Fruit fly (Drosophila melanogaster) whole organism, embryonic: ENCODE measurements around the gene CG16789.

Source experiments
- CG10274 ChIP-seq: fragments of 200-800 bp; sonication (Bioruptor generic); optimal IDR thresholded peaks from 3 replicates; lab custom pipeline; 2017; ENCODE audit warnings: missing biosample characterization, mild to moderate bottlenecking, missing genetic modification characterization
- CG10321 ChIP-seq: fragments of 200-800 bp; sonication (Bioruptor generic); IDR thresholded peaks from 2 replicates; pipeline ENCODE4 v1.3.6; 2022; ENCODE audit warnings: missing biosample characterization, missing genetic modification characterization
- CG10462 ChIP-seq: fragments of 200-800 bp; sonication (Bioruptor generic); optimal IDR thresholded peaks from 2 replicates; lab custom pipeline; 2016; ENCODE audit warnings: missing biosample characterization, missing genetic modification characterization
- CG12236 ChIP-seq: fragments of 200-800 bp; sonication (Bioruptor generic); optimal IDR thresholded peaks from 2 replicates; lab custom pipeline; 2016; ENCODE audit warnings: missing biosample characterization, missing genetic modification characterization
- CG13287 ChIP-seq: fragments of 200-800 bp; sonication (Bioruptor generic); IDR thresholded peaks from 2 replicates; pipeline ENCODE4 v1.3.6; 2022; ENCODE audit warnings: missing biosample characterization, missing genetic modification characterization; ENCODE audit not compliant: partially characterized antibody
- CG14667 ChIP-seq: fragments of 200-800 bp; sonication (Bioruptor generic); IDR thresholded peaks from 2 replicates; pipeline ENCODE4 v1.3.6; 2022; ENCODE audit warnings: missing biosample characterization, missing genetic modification characterization
- CG15601 ChIP-seq: fragments of 200-800 bp; sonication (Bioruptor generic); optimal IDR thresholded peaks from 3 replicates; lab custom pipeline; 2019; ENCODE audit warnings: missing biosample characterization, mild to moderate bottlenecking, missing genetic modification characterization, moderate library complexity
- CG17328 ChIP-seq: fragments of 200-800 bp; sonication (Bioruptor generic); IDR thresholded peaks from 2 replicates; pipeline ENCODE4 v1.3.6; 2022; ENCODE audit warnings: missing biosample characterization, missing genetic modification characterization
- CG18476 ChIP-seq: fragments of 200-800 bp; sonication (Bioruptor generic); optimal IDR thresholded peaks from 2 replicates; lab custom pipeline; 2016; ENCODE audit warnings: missing biosample characterization, mild to moderate bottlenecking, missing genetic modification characterization
- CG18764 ChIP-seq: fragments of 200-800 bp; sonication (Bioruptor generic); optimal IDR thresholded peaks from 3 replicates; lab custom pipeline; 2016; ENCODE audit warnings: missing biosample characterization, missing genetic modification characterization
- CG2712 ChIP-seq: fragments of 200-800 bp; optimal IDR thresholded peaks from 3 replicates; lab custom pipeline; 2019; ENCODE audit warnings: missing biosample characterization, mild to moderate bottlenecking, missing genetic modification characterization, moderate library complexity
- CG3065 ChIP-seq: fragments of 200-800 bp; sonication (Bioruptor generic); optimal IDR thresholded peaks from 2 replicates; lab custom pipeline; 2016; ENCODE audit warnings: missing biosample characterization, missing genetic modification characterization
- CG31441 ChIP-seq: fragments of 200-800 bp; sonication (Bioruptor generic); IDR thresholded peaks from 2 replicates; pipeline ENCODE4 v1.3.6; 2022; ENCODE audit warnings: missing biosample characterization, missing genetic modification characterization
- CG34224 ChIP-seq: fragments of 200-800 bp; sonication (Bioruptor generic); IDR thresholded peaks from 3 replicates; pipeline ENCODE4 v1.3.6; 2022; ENCODE audit warnings: missing biosample characterization, missing genetic modification characterization; ENCODE audit not compliant: partially characterized antibody
- CG6654 ChIP-seq: fragments of 200-800 bp; sonication (Bioruptor generic); optimal IDR thresholded peaks from 2 replicates; lab custom pipeline; 2017; ENCODE audit warnings: missing biosample characterization, mild to moderate bottlenecking, missing genetic modification characterization
- CG7357 ChIP-seq: fragments of 200-800 bp; sonication (Bioruptor generic); IDR thresholded peaks from 3 replicates; pipeline ENCODE4 v1.3.6; 2022; ENCODE audit warnings: missing biosample characterization, missing genetic modification characterization
- CG7839 ChIP-seq: fragments of 200-800 bp; sonication (Bioruptor generic); optimal IDR thresholded peaks from 3 replicates; lab custom pipeline; 2018; ENCODE audit warnings: missing biosample characterization, mild to moderate bottlenecking, missing genetic modification characterization, moderate library complexity
- CG9215 ChIP-seq: fragments of 200-800 bp; sonication (Bioruptor generic); IDR thresholded peaks from 2 replicates; pipeline ENCODE4 v1.3.6; 2022; ENCODE audit warnings: missing biosample characterization, missing genetic modification characterization
- CG9817 ChIP-seq: fragments of 200-800 bp; sonication (Bioruptor generic); optimal IDR thresholded peaks from 2 replicates; lab custom pipeline; 2018; ENCODE audit warnings: missing biosample characterization, mild to moderate bottlenecking, missing genetic modification characterization, moderate library complexity
- CTCF ChIP-seq: fragments of 200-800 bp; sonication (Bioruptor generic); optimal IDR thresholded peaks from 2 replicates; lab custom pipeline; 2017; ENCODE audit warnings: missing biosample characterization, mild to moderate bottlenecking, missing genetic modification characterization, moderate library complexity
- Deaf1 ChIP-seq: fragments of 200-800 bp; optimal IDR thresholded peaks from 3 replicates; lab custom pipeline; 2019; ENCODE audit warnings: missing biosample characterization, mild to moderate bottlenecking, missing genetic modification characterization, moderate library complexity
- E2f1 ChIP-seq: fragments of 200-800 bp; sonication (Bioruptor generic); IDR thresholded peaks from 2 replicates; pipeline ENCODE4 v1.3.6; 2022; ENCODE audit warnings: missing biosample characterization, missing genetic modification characterization
- Elba2 ChIP-seq: fragments of 200-800 bp; sonication (Bioruptor generic); optimal IDR thresholded peaks from 3 replicates; lab custom pipeline; 2016; ENCODE audit warnings: missing biosample characterization, missing genetic modification characterization
- HLH3B ChIP-seq: fragments of 200-800 bp; sonication (Bioruptor generic); IDR thresholded peaks from 2 replicates; pipeline ENCODE4 v1.3.6; 2022; ENCODE audit warnings: missing biosample characterization, missing genetic modification characterization
- Hmr ChIP-seq: fragments of 200-800 bp; sonication (Bioruptor generic); optimal IDR thresholded peaks from 3 replicates; lab custom pipeline; 2017; ENCODE audit warnings: mild to moderate bottlenecking, missing biosample characterization, missing genetic modification reagents, missing genetic modification characterization
- Kr ChIP-seq: fragments of 200-800 bp; sonication (Bioruptor generic); optimal IDR thresholded peaks from 2 replicates; lab custom pipeline; 2017; ENCODE audit warnings: missing biosample characterization, mild to moderate bottlenecking, missing genetic modification characterization
- MBD-R2 ChIP-seq: fragments of 200-800 bp; sonication (Bioruptor generic); IDR thresholded peaks from 2 replicates; pipeline ENCODE4 v1.3.6; 2022; ENCODE audit warnings: missing biosample characterization, missing genetic modification characterization
- Scr ChIP-seq: fragments of 200-800 bp; sonication (Bioruptor generic); IDR thresholded peaks from 2 replicates; pipeline ENCODE4 v1.3.6; 2022; ENCODE audit warnings: missing biosample characterization, missing genetic modification characterization; ENCODE audit not compliant: partially characterized antibody
- Sox100B ChIP-seq: fragments of 200-800 bp; sonication (Bioruptor generic); optimal IDR thresholded peaks from 3 replicates; lab custom pipeline; 2018; ENCODE audit warnings: missing biosample characterization, mild to moderate bottlenecking, missing genetic modification characterization
- Sry-β ChIP-seq: fragments of 200-800 bp; sonication (Bioruptor generic); optimal IDR thresholded peaks from 2 replicates; lab custom pipeline; 2018; ENCODE audit warnings: missing biosample characterization, mild to moderate bottlenecking, missing genetic modification characterization, moderate library complexity
- bsh ChIP-seq, 2 experiments: fragments of 200-800 bp; sonication (Bioruptor generic); optimal IDR thresholded peaks; 2 replicates each; lab custom pipeline; 2017 to 2018; ENCODE audit warnings: mild to moderate bottlenecking in 2 of 2, missing biosample characterization in 2 of 2, missing genetic modification characterization in 2 of 2, moderate library complexity in 1 of 2
- cas ChIP-seq: fragments of 200-800 bp; sonication (Bioruptor generic); IDR thresholded peaks from 2 replicates; pipeline ENCODE4 v1.3.6; 2022; ENCODE audit warnings: missing biosample characterization, missing genetic modification characterization
- cg ChIP-seq: fragments of 200-800 bp; sonication (Bioruptor generic); optimal IDR thresholded peaks from 3 replicates; lab custom pipeline; 2019; ENCODE audit warnings: missing biosample characterization, mild to moderate bottlenecking, missing genetic modification characterization, moderate library complexity
- chn ChIP-seq: fragments of 200-800 bp; sonication (Bioruptor generic); optimal IDR thresholded peaks from 2 replicates; lab custom pipeline; 2016; ENCODE audit warnings: missing biosample characterization, missing genetic modification characterization
- cwo ChIP-seq: fragments of 200-800 bp; sonication (Bioruptor generic); optimal IDR thresholded peaks from 3 replicates; lab custom pipeline; 2017; ENCODE audit warnings: missing biosample characterization, missing genetic modification characterization, mild to moderate bottlenecking, moderate library complexity, missing genetic modification reagents
- fd64A ChIP-seq: fragments of 200-800 bp; sonication (Bioruptor generic); optimal IDR thresholded peaks from 3 replicates; lab custom pipeline; 2018; ENCODE audit warnings: missing biosample characterization, mild to moderate bottlenecking, missing genetic modification characterization
- fd96Cb ChIP-seq: fragments of 200-800 bp; sonication (Bioruptor generic); optimal IDR thresholded peaks from 2 replicates; lab custom pipeline; 2018; ENCODE audit warnings: missing biosample characterization, mild to moderate bottlenecking, missing genetic modification characterization, moderate library complexity
- ken ChIP-seq: fragments of 200-800 bp; sonication (Bioruptor generic); IDR thresholded peaks from 3 replicates; pipeline ENCODE4 v1.3.6; 2022; ENCODE audit warnings: missing biosample characterization, missing genetic modification characterization
- lola ChIP-seq, 3 experiments: fragments of >200 bp in 2 of 3; fragments of 200-800 bp in 1 of 3; sonication (Bioruptor generic) in 1 of 3; optimal IDR thresholded peaks; 2 replicates each; lab custom pipeline; 2017 to 2019; ENCODE audit warnings: missing biosample characterization in 3 of 3, missing genetic modification characterization in 3 of 3, mild to moderate bottlenecking in 1 of 3, moderate library complexity in 1 of 3
- pan ChIP-seq, 4 experiments: fragments of >200 bp in 3 of 4; fragments of 200-800 bp in 1 of 4; sonication (Bioruptor generic) in 1 of 4; optimal IDR thresholded peaks in 3 of 4; IDR thresholded peaks in 1 of 4; 2 replicates each; pipeline versions ENCODE4 v1.3.6 to Lab custom; 2017 to 2022; ENCODE audit warnings: missing biosample characterization in 2 of 4, missing genetic modification characterization in 2 of 4, mixed read lengths in 1 of 4
- sc ChIP-seq, 3 experiments: fragments of >200 bp in 2 of 3; fragments of 200-800 bp in 1 of 3; sonication (Bioruptor generic) in 1 of 3; optimal IDR thresholded peaks; 2 replicates in 2 of 3; 3 replicates in 1 of 3; lab custom pipeline; 2017; ENCODE audit warnings: mild to moderate bottlenecking in 1 of 3, missing biosample characterization in 1 of 3, missing genetic modification characterization in 1 of 3, missing genetic modification reagents in 1 of 3
- schlank ChIP-seq: fragments of 200-800 bp; sonication (Bioruptor generic); optimal IDR thresholded peaks from 2 replicates; lab custom pipeline; 2018; ENCODE audit warnings: missing biosample characterization, mild to moderate bottlenecking, missing genetic modification characterization
- sqz ChIP-seq: fragments of 200-800 bp; sonication (Bioruptor generic); optimal IDR thresholded peaks from 3 replicates; lab custom pipeline; 2018; ENCODE audit warnings: missing biosample characterization, mild to moderate bottlenecking, missing genetic modification characterization
- stc ChIP-seq: fragments of 200-800 bp; sonication (Bioruptor generic); IDR thresholded peaks from 2 replicates; pipeline ENCODE4 v1.3.6; 2022; ENCODE audit warnings: missing biosample characterization, missing genetic modification characterization
- tin ChIP-seq: fragments of 200-800 bp; sonication (Bioruptor generic); optimal IDR thresholded peaks from 3 replicates; lab custom pipeline; 2016; ENCODE audit warnings: missing biosample characterization, missing genetic modification characterization
- tll ChIP-seq, 2 experiments: fragments of 200-800 bp in 1 of 2; fragments of >200 bp in 1 of 2; sonication (Bioruptor generic) in 1 of 2; optimal IDR thresholded peaks; 2 replicates each; lab custom pipeline; 2017 to 2019; ENCODE audit warnings: missing biosample characterization in 2 of 2, missing genetic modification characterization in 2 of 2, mild to moderate bottlenecking in 1 of 2, moderate library complexity in 1 of 2
- ttk ChIP-seq: fragments of 200-800 bp; sonication (Bioruptor generic); IDR thresholded peaks from 2 replicates; pipeline ENCODE4 v2.1.2; 2022; ENCODE audit warnings: missing biosample characterization, missing genetic modification characterization
- tx ChIP-seq: fragments of 200-800 bp; sonication (Bioruptor generic); optimal IDR thresholded peaks from 2 replicates; lab custom pipeline; 2016; ENCODE audit warnings: missing biosample characterization, missing genetic modification characterization
- zf30C ChIP-seq: fragments of 200-800 bp; sonication (Bioruptor generic); optimal IDR thresholded peaks from 3 replicates; lab custom pipeline; 2018; ENCODE audit warnings: missing biosample characterization, mild to moderate bottlenecking, missing genetic modification characterization

CG16789 gene

dm6 chr3R:9590952-9591532 is 25.0 kb downstream of the CG16789 start, which contains the start of the genes bocks and CG8312 (continued):
- no peak for TF ChIP-seq sc (optimal IDR thresholded peaks at IDR 0.05; lab: Kevin White, UChicago)
- TF ChIP-seq sc (GFP tag; optimal IDR thresholded peaks at IDR 0.05; lab: Kevin White, UChicago), result no peak
- no peak for TF ChIP-seq schlank (tag; lab: Kevin White, UChicago)
- TF ChIP-seq CG31441 (GFP tag; lab: Robert Waterston, UW), result no peak
- no peak for TF ChIP-seq E2f1
- no peak for TF ChIP-seq HLH3B (GFP tag; lab: Robert Waterston, UW)
- TF ChIP-seq tll (GFP tag; optimal IDR thresholded peaks at IDR 0.05; lab: Kevin White, UChicago), result no peak
- peak; percentile 63 for TF ChIP-seq chn
- no peak for TF ChIP-seq CG17328 (GFP tag; lab: Robert Waterston, UW)
- TF ChIP-seq cwo, result peak; percentile 23
- no peak for TF ChIP-seq Scr (GFP tag; lab: Robert Waterston, UW)
- TF ChIP-seq CG10462 (GFP tag; lab: Kevin White, UChicago), result no peak
- peak; percentile 73 for TF ChIP-seq Hmr (GFP tag; lab: Kevin White, UChicago)
- TF ChIP-seq CG7357 (GFP tag; lab: Robert Waterston, UW), result no peak
- TF ChIP-seq cg (GFP tag; lab: Kevin White, UChicago), result no peak
- peak; percentile 21 for TF ChIP-seq Deaf1
- peak; percentile 82 for TF ChIP-seq CG15601 (tag; lab: Kevin White, UChicago)
- TF ChIP-seq CG6654 (GFP tag; lab: Kevin White, UChicago), result no peak
- TF ChIP-seq CG3065 (GFP tag; lab: Kevin White, UChicago), result no peak
- no peak for TF ChIP-seq ken (GFP tag; lab: Robert Waterston, UW)
- TF ChIP-seq CTCF (GFP tag; lab: Kevin White, UChicago), result no peak
- TF ChIP-seq sqz (GFP tag; lab: Kevin White, UChicago), result no peak
- TF ChIP-seq ttk (GFP tag; lab: Robert Waterston, UW), result no peak
- no peak for TF ChIP-seq CG34224
- TF ChIP-seq stc (GFP tag; lab: Robert Waterston, UW), result no peak
- peak; percentile 38 for TF ChIP-seq tx (GFP tag; lab: Kevin White, UChicago)
- TF ChIP-seq Sry-β (GFP tag; lab: Kevin White, UChicago), result peak; percentile 30
- TF ChIP-seq CG12236 (GFP tag; lab: Kevin White, UChicago), result no peak
- no peak for TF ChIP-seq Kr (GFP tag; lab: Kevin White, UChicago)
- TF ChIP-seq CG10274 (GFP tag; lab: Kevin White, UChicago), result no peak
- TF ChIP-seq CG9215 (GFP tag; lab: Robert Waterston, UW), result no peak
- TF ChIP-seq CG7839 (tag; lab: Kevin White, UChicago), result peak; percentile 31
- no peak for TF ChIP-seq Sox100B
- TF ChIP-seq CG10321 (GFP tag; lab: Robert Waterston, UW), result no peak
- no peak for TF ChIP-seq MBD-R2 (GFP tag; lab: Robert Waterston, UW)
- no peak for TF ChIP-seq zf30C
- TF ChIP-seq CG13287 (GFP tag; lab: Robert Waterston, UW), result no peak
- TF ChIP-seq CG18764 (GFP tag; lab: Kevin White, UChicago), result peak; percentile 42
- TF ChIP-seq CG2712 (tag; lab: Kevin White, UChicago), result peak; percentile 54
- no peak for TF ChIP-seq Elba2 (GFP tag; lab: Kevin White, UChicago)
- no peak for TF ChIP-seq CG14667
- no peak for TF ChIP-seq cas (GFP tag; lab: Robert Waterston, UW)
- no peak for TF ChIP-seq bsh (GFP tag; optimal IDR thresholded peaks at IDR 0.05; lab: Kevin White, UChicago)
- TF ChIP-seq CG18476 (GFP tag; lab: Kevin White, UChicago), result no peak
- TF ChIP-seq CG9817 (tag; lab: Kevin White, UChicago), result peak; percentile 29
- no peak for TF ChIP-seq fd64A
- TF ChIP-seq lola (GFP tag; optimal IDR thresholded peaks at IDR 0.05; lab: Kevin White, UChicago), result peak in 1 of 3 experiments; percentile 30
- peak; percentile 58 for TF ChIP-seq tin (GFP tag; lab: Kevin White, UChicago)
- no peak for TF ChIP-seq fd96Cb
- no peak for TF ChIP-seq pan (optimal IDR thresholded peaks at IDR 0.05; lab: Kevin White, UChicago)
- no peak for TF ChIP-seq pan (GFP tag; optimal IDR thresholded peaks at IDR 0.05 in 1 of 2, IDR thresholded peaks at IDR 0.05 in 1 of 2)
